Worm (Caenorhabditis elegans) whole organism, L2 larva: ENCODE data around the gene math-39.

Experiments
- ZK546.5 ChIP-seq: sonication (generic microtip); optimal IDR thresholded peaks from 2 replicates; lab custom pipeline; 2017; ENCODE audit warnings: missing biosample characterization, missing genetic modification characterization
- alr-1 ChIP-seq: fragments of 150-350 bp; optimal IDR thresholded peaks from 2 replicates; lab custom pipeline; 2014; ENCODE audit warnings: missing biosample characterization, missing genetic modification characterization
- ama-1 ChIP-seq: fragments of 150-350 bp; optimal IDR thresholded peaks from 2 replicates; lab custom pipeline; 2018; ENCODE audit warnings: inconsistent platforms
- ceh-16 ChIP-seq: fragments of 150-350 bp; optimal IDR thresholded peaks from 2 replicates; lab custom pipeline; 2014; ENCODE audit warnings: missing biosample characterization, missing genetic modification characterization
- mab-5 ChIP-seq: fragments of 150-350 bp; optimal IDR thresholded peaks from 2 replicates; lab custom pipeline; 2014; ENCODE audit warnings: missing biosample characterization, missing genetic modification characterization
- nhr-12 ChIP-seq: fragments of 150-350 bp; optimal IDR thresholded peaks from 2 replicates; lab custom pipeline; 2014; ENCODE audit warnings: missing biosample characterization, missing genetic modification characterization
- nhr-77 ChIP-seq: fragments of 150-350 bp; optimal IDR thresholded peaks from 2 replicates; lab custom pipeline; 2014; ENCODE audit warnings: missing biosample characterization, missing genetic modification characterization

DNA sequence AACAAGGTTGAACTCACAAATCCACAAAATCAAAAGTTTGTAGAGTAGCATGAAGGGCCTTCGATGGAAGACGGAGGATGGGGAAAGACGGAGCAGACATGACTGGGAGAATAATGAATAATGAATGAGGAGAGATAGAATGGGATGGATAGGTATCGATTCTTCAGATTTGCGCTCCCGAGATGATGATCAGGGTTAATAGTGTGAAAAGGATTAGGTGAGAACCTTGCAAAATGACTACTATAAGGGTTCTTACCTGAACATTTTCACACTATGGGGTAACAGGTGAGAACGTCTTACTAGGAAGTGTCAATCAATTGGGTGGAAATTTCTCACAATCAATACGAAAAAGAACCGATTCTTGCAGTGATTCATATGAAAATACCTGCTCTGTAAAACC, 18.2 kb downstream of the math-39 start, which contains the start of gene fbxb-96:
- no peak for TF ChIP-seq mab-5
- TF ChIP-seq ceh-16 (tag; lab: Kevin White, UChicago): no peak
- TF ChIP-seq ama-1: no peak
- no peak for TF ChIP-seq nhr-77 (tag; lab: Kevin White, UChicago)
- TF ChIP-seq ZK546.5 (tag; lab: Kevin White, UChicago): no peak
- no peak for TF ChIP-seq nhr-12
- no peak for TF ChIP-seq alr-1 (tag; lab: Kevin White, UChicago)
